Worm (Caenorhabditis elegans): Measurements from ENCODE around the gene lgc-54.

DNA sequence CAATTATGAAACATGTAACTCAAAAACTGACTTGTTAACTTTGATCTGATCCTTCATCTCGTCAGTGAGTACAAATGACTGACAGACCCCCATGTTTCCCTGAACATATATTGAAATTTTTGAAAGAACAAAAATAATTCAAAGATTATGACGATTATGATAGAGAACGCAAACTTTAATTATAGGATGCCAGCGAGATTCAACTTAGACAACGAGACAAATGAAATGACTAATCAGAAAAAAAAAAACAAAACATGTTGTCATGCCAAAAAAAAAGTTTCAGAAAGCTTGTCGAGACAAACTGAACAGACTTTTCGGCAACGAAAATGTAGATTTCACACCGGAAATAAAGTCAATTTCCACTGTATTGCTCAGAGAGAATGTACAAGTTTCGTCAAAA lies 8.3 kb upstream of the lgc-54 start, which contains the start of gene gpa-10:
- TF ChIP-seq ama-1 (optimal IDR thresholded peaks at IDR 0.05) (no peak), nhr-11 (tag; optimal IDR thresholded peaks at IDR 0.05) (no peak), Y22D7AL.16 (tag; optimal IDR thresholded peaks at IDR 0.05) (no peak), ceh-34 (tag; optimal IDR thresholded peaks at IDR 0.05) (no peak), unc-55 (GFP tag; optimal IDR thresholded peaks at IDR 0.05) (no peak), unc-42 (tag; optimal IDR thresholded peaks at IDR 0.05) (no peak), ceh-19 (GFP tag; optimal IDR thresholded peaks at IDR 0.05) (no peak), ahr-1 (tag; optimal IDR thresholded peaks at IDR 0.05) (no peak), tbx-2 (tag; optimal IDR thresholded peaks at IDR 0.05) (no peak), C38D4.7 (GFP tag; optimal IDR thresholded peaks at IDR 0.05) (no peak), npax-4 (tag; optimal IDR thresholded peaks at IDR 0.05) (no peak), fkh-6 (tag; optimal IDR thresholded peaks at IDR 0.05) (no peak), fkh-10 (GFP tag; optimal IDR thresholded peaks at IDR 0.05) (no peak), hlh-13 (GFP tag; optimal IDR thresholded peaks at IDR 0.05) (no peak)

Measured in whole organism, late embryonic.